Fruit fly (Drosophila melanogaster) whole organism: Measurements from ENCODE around the gene SkpD.

Source experiments
- CG8478 ChIP-seq: fragments of >200 bp; optimal IDR thresholded peaks from 2 replicates; lab custom pipeline; 2018; ENCODE audit warnings: inconsistent platforms
- Dll ChIP-seq: fragments of >200 bp; optimal IDR thresholded peaks from 2 replicates; lab custom pipeline; 2017
- EcR ChIP-seq, 2 experiments: fragments of >200 bp; optimal IDR thresholded peaks; 2 replicates each; lab custom pipeline; 2017; ENCODE audit warnings: missing biosample characterization in 2 of 2, missing genetic modification characterization in 2 of 2, missing genetic modification reagents in 2 of 2
- pan ChIP-seq: fragments of >200 bp; optimal IDR thresholded peaks from 2 replicates; lab custom pipeline; 2017
- psq ChIP-seq: fragments of >200 bp; optimal IDR thresholded peaks from 2 replicates; lab custom pipeline; 2017
- usp ChIP-seq: fragments of >200 bp; optimal IDR thresholded peaks from 2 replicates; lab custom pipeline; 2017; ENCODE audit warnings: missing biosample characterization, missing genetic modification characterization, mixed read lengths

Gene SkpD

DNA sequence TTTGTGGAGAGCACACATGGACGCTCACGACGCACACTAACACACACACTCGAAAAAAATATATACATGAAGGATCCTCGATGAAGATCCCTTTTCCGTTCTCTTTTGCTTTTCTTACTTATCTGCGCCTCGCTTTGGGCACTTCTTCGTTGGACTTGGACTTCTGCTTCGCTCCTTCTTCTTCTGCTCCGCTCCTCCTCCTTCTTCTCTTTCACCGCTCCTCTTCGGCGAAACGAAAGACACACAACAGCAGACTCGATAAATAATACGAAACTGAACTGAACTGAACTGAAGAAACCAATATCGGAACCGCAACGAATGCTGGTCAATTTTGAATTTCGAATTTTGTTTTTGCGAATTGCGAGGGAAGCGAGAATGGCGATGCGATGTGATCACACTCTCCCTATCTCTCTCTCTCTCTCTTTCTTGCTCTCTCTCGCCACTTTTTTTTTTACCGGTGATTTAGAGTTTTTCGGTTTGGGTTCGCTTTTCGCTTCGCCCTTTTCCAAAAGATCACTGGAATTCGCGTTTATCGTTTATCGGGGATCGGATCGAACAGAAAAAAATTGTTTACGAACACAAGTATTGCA lies 29.7 kb upstream of the SkpD start:
- TF ChIP-seq Dll (lab: Kevin White, UChicago) (no peak), pan (lab: Kevin White, UChicago) (no peak), psq (lab: Kevin White, UChicago) (no peak), EcR (GFP tag; optimal IDR thresholded peaks at IDR 0.05; lab: Kevin White, UChicago) (no peak), CG8478 (no peak), usp (no peak)

DNA sequence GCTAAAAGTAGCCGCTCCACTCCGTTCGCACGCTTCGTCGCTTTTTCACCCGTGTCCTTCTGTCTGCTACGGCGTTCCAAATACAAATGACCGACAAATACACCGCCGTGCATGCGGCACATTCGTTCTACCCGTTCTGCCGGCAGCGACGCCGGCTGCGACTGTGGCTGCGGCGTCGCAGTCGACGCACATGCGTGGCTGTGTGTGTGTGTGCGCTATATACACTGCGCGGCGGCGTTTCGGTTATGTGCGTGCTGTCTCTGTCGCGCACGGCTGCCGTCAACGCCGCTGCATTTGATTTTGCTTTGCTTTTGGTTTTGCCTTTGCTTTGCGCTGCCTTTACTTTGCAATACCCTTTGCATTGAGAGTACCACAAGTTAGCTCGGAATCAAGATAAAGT lies 29.1 kb upstream of the SkpD start, which contains the start of gene zld:
zld (minus strand) TSS at position 92 of the 400 bp plus-strand sequence.
- TF ChIP-seq pan (lab: Kevin White, UChicago) (no peak), Dll (lab: Kevin White, UChicago) (no peak), CG8478 (no peak), EcR (GFP tag; optimal IDR thresholded peaks at IDR 0.05; lab: Kevin White, UChicago) (no peak), usp (no peak), psq (lab: Kevin White, UChicago) (no peak)

DNA sequence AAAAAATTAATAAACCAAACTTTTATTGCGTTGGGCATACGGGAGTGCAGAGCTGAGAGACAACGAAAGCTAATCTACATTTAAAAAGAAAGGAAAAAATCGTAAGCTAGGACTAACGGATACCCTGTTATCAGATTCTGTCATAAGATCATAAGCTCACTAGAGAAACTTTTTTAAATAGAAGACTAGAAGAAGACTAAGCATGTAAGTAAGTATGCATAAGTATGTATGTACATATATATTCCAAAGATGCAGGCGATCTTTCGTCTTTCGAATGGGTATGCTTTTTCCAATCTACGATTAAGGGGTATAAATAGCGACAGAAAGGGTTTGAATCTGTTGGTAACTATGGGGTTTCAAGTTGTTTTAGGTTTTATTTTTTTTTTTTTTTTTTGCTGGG lies 27.7 kb upstream of the SkpD start:
- TF ChIP-seq CG8478 (no peak), EcR (GFP tag; optimal IDR thresholded peaks at IDR 0.05; lab: Kevin White, UChicago) (no peak), psq (lab: Kevin White, UChicago) (no peak), Dll (lab: Kevin White, UChicago) (no peak), usp (no peak), pan (lab: Kevin White, UChicago) (no peak)

DNA sequence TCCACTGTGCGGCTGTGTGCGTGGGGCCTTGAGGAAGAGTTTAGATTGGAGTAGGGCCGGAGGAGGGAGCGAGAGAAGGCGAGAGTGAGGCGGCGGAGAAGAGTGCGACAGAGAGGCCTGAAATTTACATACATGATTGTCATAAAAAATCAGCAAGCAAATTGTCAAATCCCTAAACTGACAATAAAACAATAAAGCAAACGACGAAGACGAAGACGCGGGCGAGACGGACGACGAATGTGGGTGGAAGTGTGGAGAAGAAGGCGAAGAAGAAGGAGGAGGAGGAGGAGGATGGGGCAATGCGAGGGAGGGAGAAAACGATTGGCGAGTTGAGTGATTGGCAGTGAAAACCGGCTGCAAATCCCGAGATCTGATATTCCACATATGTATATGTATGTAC lies 27.1 kb upstream of the SkpD start:
- TF ChIP-seq CG8478 (no peak), psq (lab: Kevin White, UChicago) (no peak), pan (lab: Kevin White, UChicago) (no peak), Dll (lab: Kevin White, UChicago) (no peak), EcR (GFP tag; optimal IDR thresholded peaks at IDR 0.05; lab: Kevin White, UChicago) (no peak), usp (no peak)

DNA sequence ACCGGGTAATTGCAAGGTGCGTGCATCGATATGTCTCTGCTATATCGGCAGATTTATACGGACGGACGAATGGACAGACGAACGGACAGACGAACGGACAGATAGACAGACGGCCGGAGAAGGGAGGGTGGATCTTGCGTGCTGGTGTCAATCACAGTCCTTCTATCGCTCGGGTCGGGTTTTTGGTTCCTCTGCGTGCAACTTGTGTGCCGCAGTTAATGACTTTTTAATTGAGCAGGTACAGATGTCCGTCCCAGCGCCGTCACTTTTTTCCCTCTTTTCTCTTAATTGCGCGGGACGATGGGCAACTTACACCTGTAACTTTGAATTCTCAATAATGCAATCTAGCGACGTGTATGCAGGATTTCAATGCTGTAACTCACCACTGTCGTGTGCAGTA lies 25.7 kb upstream of the SkpD start:
- TF ChIP-seq psq (lab: Kevin White, UChicago) (no peak), usp (no peak), Dll (lab: Kevin White, UChicago) (no peak), CG8478 (no peak), EcR (GFP tag; optimal IDR thresholded peaks at IDR 0.05; lab: Kevin White, UChicago) (no peak), pan (lab: Kevin White, UChicago) (no peak)

DNA sequence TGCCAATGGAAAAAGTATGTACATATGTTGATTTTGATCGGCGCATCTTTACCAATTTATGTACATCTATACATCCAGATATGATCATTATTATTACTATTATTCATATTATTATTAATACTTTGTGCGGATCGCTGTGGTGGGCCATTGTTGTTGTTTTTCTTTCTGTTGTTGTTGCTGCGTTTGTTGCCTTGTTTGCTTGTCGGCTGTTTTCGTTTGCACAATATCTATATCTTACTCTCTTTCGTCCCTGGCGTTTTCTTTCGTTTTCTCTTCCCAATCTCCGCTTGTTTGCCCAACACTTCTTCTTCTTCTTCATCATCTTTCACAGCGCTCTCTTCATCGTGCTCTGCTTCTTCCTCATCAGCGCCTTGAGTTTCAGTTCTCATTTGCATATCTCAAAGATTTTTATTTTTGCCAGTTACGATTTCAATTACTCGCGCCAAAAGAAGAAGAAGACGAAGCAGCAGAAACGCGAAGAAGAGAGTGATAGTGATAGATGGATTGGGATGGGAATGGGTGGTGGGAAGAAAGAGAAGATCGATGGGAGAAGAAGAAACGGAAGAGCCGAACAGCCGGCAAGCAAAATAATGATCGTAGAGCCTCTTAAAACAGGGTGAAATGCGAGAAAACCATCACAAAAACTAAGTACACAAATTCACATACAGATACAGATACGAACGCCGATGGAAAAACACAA lies 24.5 kb upstream of the SkpD start:
- no peak for TF ChIP-seq pan (lab: Kevin White, UChicago)

DNA sequence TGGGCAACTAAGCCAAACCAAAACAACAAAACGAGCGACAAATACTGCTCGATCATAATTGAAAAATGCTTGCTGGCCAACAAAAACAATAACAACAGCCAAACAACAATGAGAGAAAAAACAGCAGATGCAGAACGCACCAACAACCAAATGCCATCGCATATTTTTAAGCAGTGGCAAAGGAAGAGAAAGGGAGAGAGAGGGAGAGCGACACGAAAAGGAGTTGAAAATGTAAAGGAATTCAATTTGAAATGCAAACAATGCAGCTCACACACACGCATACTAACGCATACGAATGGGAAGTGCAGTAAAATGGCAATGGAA lies 23.9 kb upstream of the SkpD start:
- no peak for TF ChIP-seq pan (lab: Kevin White, UChicago)
- no peak for TF ChIP-seq Dll (lab: Kevin White, UChicago)
- TF ChIP-seq usp, result no peak
- no peak for TF ChIP-seq psq (lab: Kevin White, UChicago)
- TF ChIP-seq CG8478, result no peak

DNA sequence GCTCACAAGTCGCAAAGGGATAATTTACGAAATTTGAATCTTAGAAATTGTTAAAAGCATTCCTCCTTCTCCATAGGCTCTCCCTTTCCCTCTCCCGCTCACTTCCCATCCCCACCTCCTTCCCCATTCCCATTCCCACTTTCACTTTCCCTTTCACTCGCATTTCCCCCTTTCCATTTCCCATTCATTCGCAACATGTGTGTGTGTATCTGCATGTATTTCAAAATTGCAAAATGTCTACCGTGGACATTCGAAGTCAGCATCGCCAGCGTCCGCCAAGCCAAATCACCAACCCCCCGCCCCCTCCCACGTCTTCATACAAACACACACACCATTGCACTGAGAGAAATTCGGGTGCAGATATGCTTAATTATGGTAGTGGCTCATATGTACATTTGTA lies 20.7 kb upstream of the SkpD start:
- TF ChIP-seq pan (lab: Kevin White, UChicago) (no peak), Dll (lab: Kevin White, UChicago) (no peak), psq (lab: Kevin White, UChicago) (no peak), usp (no peak), EcR (GFP tag; optimal IDR thresholded peaks at IDR 0.05; lab: Kevin White, UChicago) (no peak), CG8478 (no peak)

DNA sequence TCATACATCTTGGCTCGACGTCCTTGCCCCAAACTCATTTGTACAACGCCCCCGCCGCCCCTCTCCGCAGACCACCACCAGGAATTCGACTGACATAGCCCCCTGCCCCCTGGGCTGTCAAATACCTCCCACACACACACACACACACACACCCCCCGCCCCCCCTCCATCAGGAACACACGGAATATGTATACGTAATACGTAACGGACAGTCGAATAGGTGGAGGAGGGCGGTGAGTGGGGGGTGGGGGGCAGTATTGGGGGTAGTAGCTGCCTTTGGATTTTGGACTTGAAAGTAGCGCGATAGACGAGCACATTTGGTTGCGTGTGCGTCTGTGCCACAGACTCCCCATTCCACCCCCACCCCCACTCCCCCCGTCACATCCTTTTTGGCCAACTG lies 20.0 kb upstream of the SkpD start:
- no peak for TF ChIP-seq psq (lab: Kevin White, UChicago)
- no peak for TF ChIP-seq EcR (GFP tag; optimal IDR thresholded peaks at IDR 0.05; lab: Kevin White, UChicago)
- no peak for TF ChIP-seq CG8478
- no peak for TF ChIP-seq Dll (lab: Kevin White, UChicago)
- TF ChIP-seq pan (lab: Kevin White, UChicago), result no peak
- no peak for TF ChIP-seq usp

DNA sequence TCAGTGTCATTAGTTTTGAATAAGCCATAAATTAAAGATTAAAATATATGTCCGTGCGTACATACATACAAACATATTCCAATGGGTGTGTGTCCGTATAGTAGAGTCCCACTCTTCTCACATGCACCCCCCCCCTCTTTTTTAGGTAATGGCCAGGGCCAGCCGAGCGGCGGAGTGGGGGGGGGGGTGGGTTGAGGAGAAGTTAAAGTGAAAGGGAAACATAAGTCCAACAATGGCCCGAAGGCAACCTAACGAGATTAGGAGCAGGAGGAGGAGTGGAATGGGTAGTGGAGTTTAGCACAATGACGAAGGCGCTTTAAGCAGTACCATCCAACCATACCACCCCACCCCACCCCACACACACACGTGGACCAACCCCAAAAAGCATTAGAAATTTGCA lies 16.7 kb upstream of the SkpD start:
- TF ChIP-seq psq (lab: Kevin White, UChicago) (no peak), pan (lab: Kevin White, UChicago) (no peak), EcR (GFP tag; optimal IDR thresholded peaks at IDR 0.05; lab: Kevin White, UChicago) (no peak), Dll (lab: Kevin White, UChicago) (no peak), usp (no peak), CG8478 (no peak)

DNA sequence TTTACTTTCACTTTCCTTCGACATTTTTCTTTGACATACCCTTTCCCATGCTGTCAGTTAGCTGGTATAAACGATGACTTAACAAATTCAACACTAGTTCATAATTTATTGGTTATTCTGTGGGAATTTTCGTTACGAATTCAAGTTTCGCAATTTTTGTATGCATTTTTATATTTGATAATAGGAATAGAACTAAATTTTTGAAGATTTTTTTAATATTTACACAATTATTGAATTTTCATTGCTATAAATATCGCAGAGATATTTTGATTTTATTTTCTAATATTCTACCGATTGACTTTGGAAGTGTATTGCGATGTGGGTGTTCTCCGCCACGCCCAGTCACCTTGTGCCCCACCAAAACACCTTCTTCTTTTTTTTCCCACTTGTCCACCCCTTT lies 6.4 kb upstream of the SkpD start:
- TF ChIP-seq EcR (GFP tag; optimal IDR thresholded peaks at IDR 0.05; lab: Kevin White, UChicago) (no peak), psq (lab: Kevin White, UChicago) (no peak), usp (no peak), pan (lab: Kevin White, UChicago) (no peak), Dll (lab: Kevin White, UChicago) (no peak), CG8478 (no peak)

DNA sequence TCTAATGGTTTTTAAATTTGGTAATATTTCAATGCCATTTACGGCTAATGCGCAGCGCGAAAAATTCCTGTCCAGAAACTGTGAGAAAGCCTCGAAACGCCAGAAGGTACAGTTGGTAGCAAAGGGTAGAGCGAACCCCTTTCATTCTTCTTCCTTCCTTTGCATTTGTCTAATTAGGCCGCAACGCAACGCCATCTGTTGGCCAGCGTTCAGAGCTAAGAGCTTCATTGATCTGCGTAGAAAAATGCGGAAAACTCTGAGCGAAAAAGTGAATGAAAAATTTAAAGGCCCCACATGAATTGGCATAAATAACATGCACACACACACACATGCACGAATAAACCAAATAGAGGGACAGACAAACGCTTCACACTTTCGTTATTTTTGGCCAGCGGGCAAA lies 1.5 kb upstream of the SkpD start:
- TF ChIP-seq EcR (GFP tag; optimal IDR thresholded peaks at IDR 0.05; lab: Kevin White, UChicago) (no peak), psq (lab: Kevin White, UChicago) (no peak), Dll (lab: Kevin White, UChicago) (no peak), pan (lab: Kevin White, UChicago) (no peak), CG8478 (no peak), usp (no peak)

DNA sequence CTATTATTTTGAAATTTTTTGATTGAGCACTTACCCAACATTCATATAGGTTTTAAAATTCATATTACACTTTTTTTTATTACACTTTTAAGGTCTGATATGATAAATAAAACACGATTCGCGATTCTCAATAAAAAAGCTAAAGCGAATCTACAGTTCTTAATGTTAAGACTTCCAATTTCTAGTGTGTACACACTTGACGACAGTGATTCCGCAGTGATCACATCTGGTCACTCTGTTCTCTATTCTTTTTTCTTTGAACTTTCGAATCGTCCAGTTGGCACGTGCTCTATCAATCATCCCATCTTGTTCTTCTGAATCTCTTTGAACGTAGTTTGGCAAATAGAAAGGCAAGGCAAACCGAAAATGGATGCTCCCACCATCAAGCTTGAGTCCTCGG lies 3.2 kb downstream of the SkpD start, which contains the start of gene SkpC:
SkpC (plus strand) TSS at position 301 of the 400 bp plus-strand sequence.
- TF ChIP-seq EcR (GFP tag; optimal IDR thresholded peaks at IDR 0.05; lab: Kevin White, UChicago) (no peak), Dll (lab: Kevin White, UChicago) (no peak), usp (no peak), pan (lab: Kevin White, UChicago) (no peak), psq (lab: Kevin White, UChicago) (no peak), CG8478 (no peak)
